Fruit fly (Drosophila melanogaster): ENCODE measurements around the gene CG2200.
A peak's percentile ranks its signal among the peaks of the same experiment; 100 is the strongest.

Gene CG2200

dm6 chrX:13109583-13110126 lies 15.6 kb downstream of the CG2200 start:
- no peak for TF ChIP-seq Jarid2 (GFP tag; optimal IDR thresholded peaks at IDR 0.05)
- no peak for TF ChIP-seq CG8290 (GFP tag; optimal IDR thresholded peaks at IDR 0.05)
- no peak for TF ChIP-seq CG8290 (tag; optimal IDR thresholded peaks at IDR 0.05)
- no peak for TF ChIP-seq CG4707 (GFP tag; optimal IDR thresholded peaks at IDR 0.05)
- TF ChIP-seq CG5953 (GFP tag; IDR thresholded peaks at IDR 0.05), result no peak
- TF ChIP-seq klu (GFP tag; IDR thresholded peaks at IDR 0.05), result no peak
- TF ChIP-seq CG1602 (GFP tag; optimal IDR thresholded peaks at IDR 0.05), result no peak
- TF ChIP-seq dmrt99B (tag; optimal IDR thresholded peaks at IDR 0.05), result peak; percentile 62
- no peak for TF ChIP-seq Six4 (GFP tag; optimal IDR thresholded peaks at IDR 0.05)
- no peak for TF ChIP-seq CG15073 (GFP tag; optimal IDR thresholded peaks at IDR 0.05)
- no peak for TF ChIP-seq Pdp1 (GFP tag; optimal IDR thresholded peaks at IDR 0.05)
- TF ChIP-seq CG1024 (GFP tag; IDR thresholded peaks at IDR 0.05), result no peak
- no peak for TF ChIP-seq CG15479 (GFP tag; optimal IDR thresholded peaks at IDR 0.05)
- TF ChIP-seq CG11560 (tag; IDR thresholded peaks at IDR 0.05), result no peak
- TF ChIP-seq kah (GFP tag; optimal IDR thresholded peaks at IDR 0.05), result no peak
- TF ChIP-seq CG7786 (GFP tag; optimal IDR thresholded peaks at IDR 0.05), result no peak
- TF ChIP-seq CG7745 (tag; optimal IDR thresholded peaks at IDR 0.05), result no peak
- TF ChIP-seq Neu2 (GFP tag; optimal IDR thresholded peaks at IDR 0.05; ENCODE audit: borderline replicate concordance), result no peak
- TF ChIP-seq CG11695 (GFP tag; IDR thresholded peaks at IDR 0.05), result peak; percentile 61; the same call in 2 of the 3 replicates
- TF ChIP-seq Sin3A (optimal IDR thresholded peaks at IDR 0.05), result no peak
- TF ChIP-seq sima (GFP tag; optimal IDR thresholded peaks at IDR 0.05), result no peak
- peak; percentile 88 for TF ChIP-seq D19B (GFP tag; optimal IDR thresholded peaks at IDR 0.05)
- peak; percentile 8 for TF ChIP-seq CG12155 (GFP tag; optimal IDR thresholded peaks at IDR 0.05)
- TF ChIP-seq tin (GFP tag; optimal IDR thresholded peaks at IDR 0.05), result no peak
- TF ChIP-seq Oli (tag; optimal IDR thresholded peaks at IDR 0.05), result peak; percentile 57
- TF ChIP-seq CG5245 (GFP tag; optimal IDR thresholded peaks at IDR 0.05), result no peak
- no peak for TF ChIP-seq kay (GFP tag; optimal IDR thresholded peaks at IDR 0.05)
- TF ChIP-seq vfl (GFP tag; optimal IDR thresholded peaks at IDR 0.05), result no peak
- no peak for TF ChIP-seq ab (GFP tag; optimal IDR thresholded peaks at IDR 0.05)
- no peak for TF ChIP-seq CG10274 (GFP tag; optimal IDR thresholded peaks at IDR 0.05)
- no peak for TF ChIP-seq CG6791 (GFP tag; IDR thresholded peaks at IDR 0.05; ENCODE audit: partially characterized antibody)
- TF ChIP-seq unc-4 (GFP tag; IDR thresholded peaks at IDR 0.05; ENCODE audit: partially characterized antibody), result no peak
- TF ChIP-seq CG10543 (GFP tag; optimal IDR thresholded peaks at IDR 0.05), result no peak
- TF ChIP-seq CG12942 (GFP tag; optimal IDR thresholded peaks at IDR 0.05), result no peak
- no peak for TF ChIP-seq Hmx (GFP tag; optimal IDR thresholded peaks at IDR 0.05)
- no peak for TF ChIP-seq corto (GFP tag; optimal IDR thresholded peaks at IDR 0.05)
- TF ChIP-seq CG16815 (GFP tag; optimal IDR thresholded peaks at IDR 0.05), result no peak
- TF ChIP-seq CG10366 (GFP tag; IDR thresholded peaks at IDR 0.05), result peak; percentile 36
- no peak for TF ChIP-seq CG1233 (GFP tag; optimal IDR thresholded peaks at IDR 0.05)
- no peak for TF ChIP-seq ash1 (GFP tag; optimal IDR thresholded peaks at IDR 0.05)
- no peak for TF ChIP-seq pan (optimal IDR thresholded peaks at IDR 0.05)
- peak in 1 of 2 experiments; percentile 77 for TF ChIP-seq pan (GFP tag; optimal IDR thresholded peaks at IDR 0.05 in 1 of 2, IDR thresholded peaks at IDR 0.05 in 1 of 2)
- no peak for TF ChIP-seq tna (GFP tag; IDR thresholded peaks at IDR 0.05; ENCODE audit: partially characterized antibody)
- peak; percentile 69 for TF ChIP-seq Awh (GFP tag; IDR thresholded peaks at IDR 0.05)
- no peak for TF ChIP-seq sr (GFP tag; IDR thresholded peaks at IDR 0.05)
- peak; percentile 29 for TF ChIP-seq CG15011 (GFP tag; optimal IDR thresholded peaks at IDR 0.05)
- no peak for TF ChIP-seq CG10959 (GFP tag; IDR thresholded peaks at IDR 0.05)
- peak; percentile 66 for TF ChIP-seq vvl (GFP tag; IDR thresholded peaks at IDR 0.05)
- no peak for TF ChIP-seq Hr78 (GFP tag; optimal IDR thresholded peaks at IDR 0.05)
- TF ChIP-seq az2 (GFP tag; optimal IDR thresholded peaks at IDR 0.05), result no peak
- no peak for TF ChIP-seq kni (GFP tag; optimal IDR thresholded peaks at IDR 0.05)
- peak; percentile 9 for TF ChIP-seq Xbp1 (GFP tag; optimal IDR thresholded peaks at IDR 0.05)

All from whole organism, embryonic.